Fruit fly (Drosophila melanogaster) Kc167 (cell line): ENCODE results near the gene CG10164.

Experiments used
- Sin3A ChIP-seq: fragments of >200 bp; optimal IDR thresholded peaks from 2 replicates; lab custom pipeline; 2018; ENCODE audit warnings: missing external identifiers
- h ChIP-seq: fragments of >200 bp; optimal IDR thresholded peaks from 3 replicates; lab custom pipeline; 2018; ENCODE audit warnings: missing external identifiers
- insv ChIP-seq: fragments of >200 bp; optimal IDR thresholded peaks from 3 replicates; lab custom pipeline; 2018; ENCODE audit warnings: missing external identifiers
- psq ChIP-seq: fragments of >200 bp; optimal IDR thresholded peaks from 2 replicates; lab custom pipeline; 2017; ENCODE audit warnings: missing external identifiers
- ttk ChIP-seq: sonication (Bioruptor generic); optimal IDR thresholded peaks from 2 replicates; lab custom pipeline; 2017; ENCODE audit warnings: missing external identifiers

DNA sequence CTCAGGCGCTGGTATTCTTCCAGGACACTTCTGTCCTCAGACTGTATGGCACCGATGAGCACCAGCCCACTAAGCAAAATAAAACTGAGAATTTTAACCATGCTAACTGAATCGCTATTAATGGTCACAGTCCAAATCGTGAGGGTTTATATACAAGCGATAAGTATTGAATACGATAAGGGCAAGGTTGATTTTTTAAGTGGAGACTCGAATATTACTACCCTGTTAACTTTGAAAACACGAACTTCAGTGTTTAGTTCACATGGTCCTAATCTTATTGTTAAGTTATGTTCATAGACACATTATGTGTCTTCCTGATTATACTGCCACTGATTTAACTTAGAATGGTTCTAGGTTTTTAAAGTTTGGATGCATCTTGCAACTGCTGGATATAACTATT is 35.9 kb upstream of the CG10164 start, which contains the start of gene CG33337:
- TF ChIP-seq Sin3A (lab: Kevin White, UChicago) = no peak
- TF ChIP-seq psq (lab: Kevin White, UChicago) = no peak
- TF ChIP-seq ttk (lab: Kevin White, UChicago) = no peak
- no peak for TF ChIP-seq insv (lab: Kevin White, UChicago)
- TF ChIP-seq h = no peak
